Comparison of ENCODE assay signal across 1 fruit fly cellular context in genomic region chr2L:4915715-4916153, dm6.
A peak's percentile ranks its signal among the peaks of the same experiment; 100 is the strongest.
TF ChIP-seq lines count a peak whose summit lies in the region.

No protein-coding gene starts in this region.

TF ChIP-seq in whole organism, embryonic, 481 proteins besides CTCF, POLR2A, EP300 and RAD21 (continued from another document and continues in another):
- TF ChIP-seq Abd-B (GFP tag; optimal IDR thresholded peaks at IDR 0.05; lab: Kevin White, UChicago) (no peak), CG12219 (GFP tag; optimal IDR thresholded peaks at IDR 0.05; lab: Kevin White, UChicago) (no peak), bsh (GFP tag; optimal IDR thresholded peaks at IDR 0.05; lab: Kevin White, UChicago) (peak in 1 of 2 experiments; percentile 24), CG14710 (tag; optimal IDR thresholded peaks at IDR 0.05; lab: Kevin White, UChicago) (peak; percentile 37), CG1602 (GFP tag; optimal IDR thresholded peaks at IDR 0.05; lab: Kevin White, UChicago) (no peak), psq (GFP tag; optimal IDR thresholded peaks at IDR 0.05; lab: Kevin White, UChicago) (no peak), gro (GFP tag; optimal IDR thresholded peaks at IDR 0.05; lab: Kevin White, UChicago) (no peak), CG13894 (tag; optimal IDR thresholded peaks at IDR 0.05; lab: Kevin White, UChicago) (no peak), gcm (GFP tag; optimal IDR thresholded peaks at IDR 0.05; lab: Kevin White, UChicago) (no peak), luna (GFP tag; optimal IDR thresholded peaks at IDR 0.05; lab: Kevin White, UChicago) (no peak), CG10979 (tag; optimal IDR thresholded peaks at IDR 0.05; lab: Kevin White, UChicago) (peak; percentile 64), dan (GFP tag; IDR thresholded peaks at IDR 0.05; lab: Robert Waterston, UW) (no peak), CG4282 (GFP tag; optimal IDR thresholded peaks at IDR 0.05; lab: Kevin White, UChicago) (no peak), cg (GFP tag; optimal IDR thresholded peaks at IDR 0.05; lab: Kevin White, UChicago) (no peak), tin (GFP tag; optimal IDR thresholded peaks at IDR 0.05; lab: Kevin White, UChicago) (peak; percentile 8), Hand (GFP tag; optimal IDR thresholded peaks at IDR 0.05; lab: Kevin White, UChicago) (no peak), prd (optimal IDR thresholded peaks at IDR 0.05; lab: Kevin White, UChicago) (no peak), prd (GFP tag; IDR thresholded peaks at IDR 0.05; lab: Robert Waterston, UW) (no peak), HLH54F (GFP tag; optimal IDR thresholded peaks at IDR 0.05; lab: Kevin White, UChicago) (no peak), tgo (GFP tag; IDR thresholded peaks at IDR 0.05; lab: Robert Waterston, UW) (0 out of 3 replicates have a peak, but pooled peaks have one; percentile 31), CG11504 (tag; optimal IDR thresholded peaks at IDR 0.05; lab: Kevin White, UChicago) (peak; percentile 63), fd102C (GFP tag; optimal IDR thresholded peaks at IDR 0.05; lab: Kevin White, UChicago) (no peak), bbx (GFP tag; IDR thresholded peaks at IDR 0.05; lab: Robert Waterston, UW; ENCODE audit: partially characterized antibody) (no peak), CG7556 (GFP tag; optimal IDR thresholded peaks at IDR 0.05; lab: Kevin White, UChicago) (peak; percentile 40), CG31441 (GFP tag; IDR thresholded peaks at IDR 0.05; lab: Robert Waterston, UW) (peak; percentile 51), CG11247 (GFP tag; IDR thresholded peaks at IDR 0.05; lab: Robert Waterston, UW) (no peak), NK7.1 (GFP tag; optimal IDR thresholded peaks at IDR 0.05; lab: Kevin White, UChicago) (no peak), da (GFP tag; optimal IDR thresholded peaks at IDR 0.05; lab: Kevin White, UChicago) (no peak), H2.0 (GFP tag; IDR thresholded peaks at IDR 0.05; lab: Robert Waterston, UW) (no peak), CG8089 (GFP tag; optimal IDR thresholded peaks at IDR 0.05; lab: Kevin White, UChicago) (no peak), sens-2 (GFP tag; IDR thresholded peaks at IDR 0.05; lab: Robert Waterston, UW) (no peak), Bdp1 (GFP tag; optimal IDR thresholded peaks at IDR 0.05; lab: Kevin White, UChicago) (no peak), CG15696 (tag; optimal IDR thresholded peaks at IDR 0.05; lab: Kevin White, UChicago) (peak; percentile 26), sens (GFP tag; lab: Kevin White, UChicago) (peak; percentile 87), ab (GFP tag; optimal IDR thresholded peaks at IDR 0.05; lab: Kevin White, UChicago) (no peak), Jarid2 (GFP tag; optimal IDR thresholded peaks at IDR 0.05; lab: Kevin White, UChicago) (no peak), gsb-n (tag; optimal IDR thresholded peaks at IDR 0.05; lab: Kevin White, UChicago) (peak; percentile 6), Blimp-1 (GFP tag; optimal IDR thresholded peaks at IDR 0.05; lab: Kevin White, UChicago) (peak; percentile 55), Dip2 (GFP tag; IDR thresholded peaks at IDR 0.05; lab: Robert Waterston, UW) (no peak), D (optimal IDR thresholded peaks at IDR 0.05; lab: Kevin White, UChicago) (no peak), D (GFP tag; optimal IDR thresholded peaks at IDR 0.05; lab: Kevin White, UChicago) (peak; percentile 4), crol (GFP tag; IDR thresholded peaks at IDR 0.05; lab: Robert Waterston, UW) (peak; percentile 54), vvl (GFP tag; IDR thresholded peaks at IDR 0.05; lab: Robert Waterston, UW) (0 out of 2 replicates have a peak, but pooled peaks have one; percentile 22), dmrt11E (tag; optimal IDR thresholded peaks at IDR 0.05; lab: Kevin White, UChicago) (peak; percentile 38), row (GFP tag; IDR thresholded peaks at IDR 0.05; lab: Robert Waterston, UW) (peak; percentile 35; the same call in 1 of the 3 replicates), so (GFP tag; IDR thresholded peaks at IDR 0.05; lab: Robert Waterston, UW) (no peak), schlank (tag; optimal IDR thresholded peaks at IDR 0.05; lab: Kevin White, UChicago) (no peak), Bgb (GFP tag; IDR thresholded peaks at IDR 0.05; lab: Robert Waterston, UW; ENCODE audit: partially characterized antibody) (no peak), Dfd (GFP tag; optimal IDR thresholded peaks at IDR 0.05; lab: Kevin White, UChicago) (no peak), CG33213 (GFP tag; optimal IDR thresholded peaks at IDR 0.05; lab: Kevin White, UChicago) (peak; percentile 8), CG8478 (optimal IDR thresholded peaks at IDR 0.05; lab: Kevin White, UChicago) (no peak), dimm (GFP tag; IDR thresholded peaks at IDR 0.05; lab: Robert Waterston, UW) (no peak), sna (GFP tag; IDR thresholded peaks at IDR 0.05; lab: Robert Waterston, UW; ENCODE audit: partially characterized antibody) (no peak), CG2875 (GFP tag; optimal IDR thresholded peaks at IDR 0.05; lab: Kevin White, UChicago) (no peak), nmo (GFP tag; optimal IDR thresholded peaks at IDR 0.05; lab: Kevin White, UChicago) (peak; percentile 51), NfI (GFP tag; optimal IDR thresholded peaks at IDR 0.05; lab: Kevin White, UChicago) (no peak), Oli (tag; optimal IDR thresholded peaks at IDR 0.05; lab: Kevin White, UChicago) (peak; percentile 22), CG5953 (GFP tag; IDR thresholded peaks at IDR 0.05; lab: Robert Waterston, UW) (no peak), sug (tag; optimal IDR thresholded peaks at IDR 0.05; lab: Kevin White, UChicago) (no peak), CG14965 (GFP tag; optimal IDR thresholded peaks at IDR 0.05; lab: Kevin White, UChicago; ENCODE audit: borderline replicate concordance) (no peak), CG8281 (tag; optimal IDR thresholded peaks at IDR 0.05; lab: Kevin White, UChicago) (no peak), twi (tag; optimal IDR thresholded peaks at IDR 0.05; lab: Kevin White, UChicago) (no peak), CG1024 (GFP tag; IDR thresholded peaks at IDR 0.05; lab: Robert Waterston, UW) (no peak), CG12769 (tag; optimal IDR thresholded peaks at IDR 0.05; lab: Kevin White, UChicago) (no peak), BEAF-32 (GFP tag; optimal IDR thresholded peaks at IDR 0.05; lab: Kevin White, UChicago) (no peak), Oaz (GFP tag; IDR thresholded peaks at IDR 0.05; lab: Robert Waterston, UW) (no peak), Adf1 (GFP tag; IDR thresholded peaks at IDR 0.05; lab: Robert Waterston, UW) (no peak), Dref (GFP tag; IDR thresholded peaks at IDR 0.05; lab: Robert Waterston, UW) (no peak), abd-A (tag; optimal IDR thresholded peaks at IDR 0.05; lab: Kevin White, UChicago) (no peak), CG12391 (tag; optimal IDR thresholded peaks at IDR 0.05; lab: Kevin White, UChicago) (peak; percentile 37), CG10209 (GFP tag; optimal IDR thresholded peaks at IDR 0.05; lab: Kevin White, UChicago) (peak; percentile 19), CG3847 (GFP tag; IDR thresholded peaks at IDR 0.05; lab: Robert Waterston, UW) (no peak), CG2889 (GFP tag; IDR thresholded peaks at IDR 0.05; lab: Robert Waterston, UW) (no peak), pb (GFP tag; optimal IDR thresholded peaks at IDR 0.05; lab: Kevin White, UChicago) (no peak), org-1 (GFP tag; optimal IDR thresholded peaks at IDR 0.05; lab: Kevin White, UChicago) (no peak), mld (GFP tag; IDR thresholded peaks at IDR 0.05; lab: Robert Waterston, UW; ENCODE audit: partially characterized antibody) (no peak), CG11085 (GFP tag; IDR thresholded peaks at IDR 0.05; lab: Robert Waterston, UW) (no peak), Rfx (GFP tag; IDR thresholded peaks at IDR 0.05; lab: Robert Waterston, UW) (no peak), Nf-YA (GFP tag; IDR thresholded peaks at IDR 0.05; lab: Robert Waterston, UW) (0 out of 2 replicates have a peak, but pooled peaks have one; percentile 43), CG9797 (GFP tag; optimal IDR thresholded peaks at IDR 0.05; lab: Kevin White, UChicago) (no peak), Lhr (GFP tag; optimal IDR thresholded peaks at IDR 0.05; lab: Kevin White, UChicago) (no peak), PHDP (tag; optimal IDR thresholded peaks at IDR 0.05; lab: Kevin White, UChicago) (no peak), Ets97D (GFP tag; optimal IDR thresholded peaks at IDR 0.05; lab: Kevin White, UChicago) (no peak), CG14441 (GFP tag; IDR thresholded peaks at IDR 0.05; lab: Robert Waterston, UW) (no peak), CG6689 (GFP tag; IDR thresholded peaks at IDR 0.05; lab: Robert Waterston, UW) (no peak), CG3995 (GFP tag; optimal IDR thresholded peaks at IDR 0.05; lab: Kevin White, UChicago) (no peak), Stat92E (GFP tag; optimal IDR thresholded peaks at IDR 0.05; lab: Kevin White, UChicago) (no peak), CG10366 (GFP tag; IDR thresholded peaks at IDR 0.05; lab: Robert Waterston, UW) (no peak), scrt (GFP tag; optimal IDR thresholded peaks at IDR 0.05; lab: Kevin White, UChicago) (no peak), CG9727 (GFP tag; optimal IDR thresholded peaks at IDR 0.05; lab: Kevin White, UChicago) (peak; percentile 39), emc (GFP tag; optimal IDR thresholded peaks at IDR 0.05; lab: Kevin White, UChicago) (no peak), Optix (GFP tag; IDR thresholded peaks at IDR 0.05; lab: Robert Waterston, UW) (no peak), hbn (GFP tag; IDR thresholded peaks at IDR 0.05; lab: Robert Waterston, UW; ENCODE audit: partially characterized antibody) (no peak), CG8944 (GFP tag; optimal IDR thresholded peaks at IDR 0.05; lab: Kevin White, UChicago) (no peak), CG16863 (GFP tag; optimal IDR thresholded peaks at IDR 0.05; lab: Kevin White, UChicago) (no peak), CG32767 (GFP tag; IDR thresholded peaks at IDR 0.05; lab: Robert Waterston, UW) (no peak), CG2678 (tag; optimal IDR thresholded peaks at IDR 0.05; lab: Kevin White, UChicago) (peak; percentile 50), CG17361 (GFP tag; IDR thresholded peaks at IDR 0.05; lab: Robert Waterston, UW) (peak; percentile 67), wor (GFP tag; IDR thresholded peaks at IDR 0.05; lab: Robert Waterston, UW) (peak; percentile 33; the same call in 1 of the 2 replicates), CG3281 (GFP tag; optimal IDR thresholded peaks at IDR 0.05; lab: Kevin White, UChicago) (peak; percentile 3), pan (optimal IDR thresholded peaks at IDR 0.05; lab: Kevin White, UChicago) (no peak), pan (GFP tag; optimal IDR thresholded peaks at IDR 0.05 in 1 of 2, IDR thresholded peaks at IDR 0.05 in 1 of 2) (no peak), HLH3B (GFP tag; IDR thresholded peaks at IDR 0.05; lab: Robert Waterston, UW) (no peak), Ssrp (tag; optimal IDR thresholded peaks at IDR 0.05; lab: Kevin White, UChicago) (peak; percentile 17), br (optimal IDR thresholded peaks at IDR 0.05; lab: Kevin White, UChicago) (no peak), CG31365 (tag; optimal IDR thresholded peaks at IDR 0.05; lab: Kevin White, UChicago) (no peak), CG10274 (GFP tag; optimal IDR thresholded peaks at IDR 0.05; lab: Kevin White, UChicago) (no peak), CG10565 (GFP tag; optimal IDR thresholded peaks at IDR 0.05; lab: Kevin White, UChicago) (no peak), slp2 (GFP tag; optimal IDR thresholded peaks at IDR 0.05; lab: Kevin White, UChicago) (no peak), ems (GFP tag; optimal IDR thresholded peaks at IDR 0.05; lab: Kevin White, UChicago) (no peak), CG30020 (tag; optimal IDR thresholded peaks at IDR 0.05; lab: Kevin White, UChicago) (no peak), CG4360 (GFP tag; IDR thresholded peaks at IDR 0.05; lab: Robert Waterston, UW) (peak; percentile 46), sob (GFP tag; IDR thresholded peaks at IDR 0.05; lab: Robert Waterston, UW) (no peak), CG15479 (GFP tag; optimal IDR thresholded peaks at IDR 0.05; lab: Kevin White, UChicago) (no peak), chm (GFP tag; IDR thresholded peaks at IDR 0.05; lab: Robert Waterston, UW) (no peak), CG9215 (GFP tag; IDR thresholded peaks at IDR 0.05; lab: Robert Waterston, UW) (no peak), her (GFP tag; optimal IDR thresholded peaks at IDR 0.05; lab: Kevin White, UChicago) (no peak), sr (GFP tag; IDR thresholded peaks at IDR 0.05; lab: Robert Waterston, UW) (no peak), CG6654 (GFP tag; optimal IDR thresholded peaks at IDR 0.05; lab: Kevin White, UChicago) (no peak), fd96Cb (tag; optimal IDR thresholded peaks at IDR 0.05; lab: Kevin White, UChicago) (peak; percentile 50), Asciz (GFP tag; optimal IDR thresholded peaks at IDR 0.05; lab: Kevin White, UChicago) (peak; percentile 44), ci (GFP tag; IDR thresholded peaks at IDR 0.05; lab: Robert Waterston, UW) (0 out of 3 replicates have a peak, but pooled peaks have one; percentile 40), CG14014 (GFP tag; IDR thresholded peaks at IDR 0.05; lab: Robert Waterston, UW) (0 out of 2 replicates have a peak, but pooled peaks have one; percentile 9), Chrac-16 (GFP tag; optimal IDR thresholded peaks at IDR 0.05; lab: Kevin White, UChicago) (no peak), Fer3 (tag; optimal IDR thresholded peaks at IDR 0.05; lab: Kevin White, UChicago) (no peak), dm (GFP tag; optimal IDR thresholded peaks at IDR 0.05; lab: Kevin White, UChicago) (no peak), CG12155 (GFP tag; optimal IDR thresholded peaks at IDR 0.05; lab: Kevin White, UChicago) (no peak), insv (GFP tag; optimal IDR thresholded peaks at IDR 0.05; lab: Kevin White, UChicago) (no peak), Hr3 (GFP tag; optimal IDR thresholded peaks at IDR 0.05; lab: Kevin White, UChicago) (peak; percentile 17), grn (GFP tag; optimal IDR thresholded peaks at IDR 0.05; lab: Kevin White, UChicago) (no peak), B-H1 (GFP tag; IDR thresholded peaks at IDR 0.05; lab: Robert Waterston, UW) (no peak), pros (GFP tag; optimal IDR thresholded peaks at IDR 0.05; lab: Kevin White, UChicago) (no peak), D19B (GFP tag; optimal IDR thresholded peaks at IDR 0.05; lab: Kevin White, UChicago) (no peak), CG12744 (GFP tag; optimal IDR thresholded peaks at IDR 0.05; lab: Kevin White, UChicago) (no peak), lilli (GFP tag; optimal IDR thresholded peaks at IDR 0.05; lab: Kevin White, UChicago) (no peak), CG1647 (GFP tag; optimal IDR thresholded peaks at IDR 0.05; lab: Kevin White, UChicago) (no peak), CG18262 (tag; optimal IDR thresholded peaks at IDR 0.05; lab: Kevin White, UChicago) (peak; percentile 57), jing (GFP tag; optimal IDR thresholded peaks at IDR 0.05; lab: Kevin White, UChicago) (no peak), Xrp1 (GFP tag; IDR thresholded peaks at IDR 0.05; lab: Robert Waterston, UW) (peak; percentile 39)
